Worm (Caenorhabditis elegans): ENCODE measurements around the gene C39B10.7.

DNA sequence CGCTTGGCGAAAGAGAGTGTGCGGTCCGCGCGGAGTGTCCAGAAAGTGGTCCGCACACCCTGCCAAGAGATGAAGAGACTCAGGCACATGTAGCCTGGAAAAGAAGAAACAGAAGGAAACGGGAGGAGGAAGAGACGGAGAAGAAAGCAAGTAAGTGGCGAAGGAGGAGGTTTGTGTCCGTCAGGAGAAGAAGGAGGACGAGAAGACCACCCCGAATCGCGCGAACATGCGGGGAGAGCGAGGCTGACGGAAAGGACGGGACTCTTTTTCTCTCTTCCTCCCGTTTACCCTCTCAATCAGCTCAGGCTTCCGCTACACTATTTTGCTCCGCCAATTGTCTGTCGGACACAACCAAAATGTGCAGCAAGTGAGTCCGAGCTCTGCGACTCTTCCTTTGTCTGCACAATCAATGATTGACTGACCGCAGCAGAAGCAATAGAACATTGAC lies 41.2 kb upstream of the C39B10.7 start:
- no peak for TF ChIP-seq dpl-1 (GFP tag; optimal IDR thresholded peaks at IDR 0.05)
- TF ChIP-seq jun-1 (tag; optimal IDR thresholded peaks at IDR 0.05): no peak
- no peak for TF ChIP-seq nhr-76 (tag; optimal IDR thresholded peaks at IDR 0.05)
- TF ChIP-seq unc-62 (GFP tag; optimal IDR thresholded peaks at IDR 0.05 in 1 of 2): peak in 1 of 2 experiments; percentile 87
- TF ChIP-seq unc-62 (tag; optimal IDR thresholded peaks at IDR 0.05): no peak
- no peak for TF ChIP-seq lin-39 (tag; optimal IDR thresholded peaks at IDR 0.05)
- no peak for TF ChIP-seq R02D3.7 (tag; optimal IDR thresholded peaks at IDR 0.05)
- no peak for TF ChIP-seq ZK337.2 (GFP tag; IDR thresholded peaks at IDR 0.05)
- peak; percentile 82 for TF ChIP-seq hmg-1.1 (GFP tag; IDR thresholded peaks at IDR 0.05)
- no peak for TF ChIP-seq ama-1 (optimal IDR thresholded peaks at IDR 0.05)
- peak in 1 of 2 experiments; percentile 66 for TF ChIP-seq mdl-1 (tag; optimal IDR thresholded peaks at IDR 0.05)
